Worm (Caenorhabditis elegans): ENCODE measurements around the gene B0403.6.
A peak's percentile ranks its signal among the peaks of the same experiment; 100 is the strongest.

B0403.6 gene

ce11 chrX:7067250-7067958, 7.7 kb downstream of the B0403.6 start:
- no peak for TF ChIP-seq zip-8 (tag; optimal IDR thresholded peaks at IDR 0.05)
- no peak for TF ChIP-seq mls-2 (tag; optimal IDR thresholded peaks at IDR 0.05)
- TF ChIP-seq nhr-2 (tag; optimal IDR thresholded peaks at IDR 0.05): peak; percentile 41
- TF ChIP-seq ham-2 (GFP tag; optimal IDR thresholded peaks at IDR 0.05): no peak
- no peak for TF ChIP-seq unc-120 (tag; optimal IDR thresholded peaks at IDR 0.05; ENCODE audit: poor library complexity, severe bottlenecking)
- no peak for TF ChIP-seq lin-32 (GFP tag; optimal IDR thresholded peaks at IDR 0.05)
- TF ChIP-seq ceh-83 (GFP tag; optimal IDR thresholded peaks at IDR 0.05): no peak
- TF ChIP-seq flh-1 (GFP tag; optimal IDR thresholded peaks at IDR 0.05): no peak
- TF ChIP-seq nhr-237 (tag; optimal IDR thresholded peaks at IDR 0.05): no peak
- no peak for TF ChIP-seq nhr-12 (tag; optimal IDR thresholded peaks at IDR 0.05)
- TF ChIP-seq sem-2 (GFP tag; optimal IDR thresholded peaks at IDR 0.05): no peak
- no peak for TF ChIP-seq ces-1 (GFP tag; optimal IDR thresholded peaks at IDR 0.05)
- no peak for TF ChIP-seq mab-5 (tag; optimal IDR thresholded peaks at IDR 0.05)
- TF ChIP-seq nhr-76 (tag; optimal IDR thresholded peaks at IDR 0.05): no peak
- peak; percentile 27 for TF ChIP-seq pha-4 (tag; optimal IDR thresholded peaks at IDR 0.05)
- TF ChIP-seq ceh-39 (tag; optimal IDR thresholded peaks at IDR 0.05): no peak
- TF ChIP-seq unc-62 (GFP tag; optimal IDR thresholded peaks at IDR 0.05): no peak

- TF ChIP-seq bed-3 (GFP tag; optimal IDR thresholded peaks at IDR 0.05): no peak
- no peak for TF ChIP-seq unc-62 (GFP tag; optimal IDR thresholded peaks at IDR 0.05)
- TF ChIP-seq ces-1 (GFP tag; optimal IDR thresholded peaks at IDR 0.05): no peak
- no peak for TF ChIP-seq ztf-11 (tag; optimal IDR thresholded peaks at IDR 0.05)
These were observed 9.1 kb downstream of the B0403.6 start for ce11 chrX:7066003-7066402.

- TF ChIP-seq tbx-8 (GFP tag; optimal IDR thresholded peaks at IDR 0.05) (no peak), nhr-2 (tag; optimal IDR thresholded peaks at IDR 0.05) (no peak), snpc-4 (tag; optimal IDR thresholded peaks at IDR 0.05) (no peak), lsy-2 (tag; optimal IDR thresholded peaks at IDR 0.05) (no peak), zip-8 (tag; optimal IDR thresholded peaks at IDR 0.05) (no peak), hlh-1 (tag; optimal IDR thresholded peaks at IDR 0.05) (no peak), bed-3 (GFP tag; optimal IDR thresholded peaks at IDR 0.05) (no peak), nhr-28 (tag; optimal IDR thresholded peaks at IDR 0.05) (no peak), pha-4 (tag; optimal IDR thresholded peaks at IDR 0.05) (no peak), mls-2 (tag; optimal IDR thresholded peaks at IDR 0.05) (no peak)
These were observed 11.9 kb downstream of the B0403.6 start, which contains the start of gene B0403.3 for ce11 chrX:7063236-7063635. TSS of gene B0403.3 (minus strand) at chrX:7063336.

- TF ChIP-seq elt-1 (tag; optimal IDR thresholded peaks at IDR 0.05; ENCODE audit: borderline replicate concordance, insufficient read depth) (no peak), nhr-76 (tag; optimal IDR thresholded peaks at IDR 0.05) (no peak), elt-3 (tag; optimal IDR thresholded peaks at IDR 0.05) (no peak), lin-13 (tag; optimal IDR thresholded peaks at IDR 0.05) (no peak), M03D4.4 (tag; optimal IDR thresholded peaks at IDR 0.05) (no peak), hlh-1 (tag; optimal IDR thresholded peaks at IDR 0.05) (no peak), zip-8 (tag; optimal IDR thresholded peaks at IDR 0.05) (no peak), flh-1 (GFP tag; optimal IDR thresholded peaks at IDR 0.05) (no peak), unc-39 (tag; optimal IDR thresholded peaks at IDR 0.05) (no peak), nhr-237 (tag; optimal IDR thresholded peaks at IDR 0.05) (no peak)
These were observed 13.9 kb downstream of the B0403.6 start for ce11 chrX:7061265-7061664.

ce11 chrX:7057357-7057756, 17.8 kb downstream of the B0403.6 start, which contains the start of gene B0403.5:
TSS of gene B0403.5 (plus strand) at chrX:7057724.
- TF ChIP-seq sptf-1 (tag; optimal IDR thresholded peaks at IDR 0.05) (no peak), M03D4.4 (tag; optimal IDR thresholded peaks at IDR 0.05) (no peak), lin-32 (GFP tag; optimal IDR thresholded peaks at IDR 0.05) (no peak), hlh-1 (tag; optimal IDR thresholded peaks at IDR 0.05) (no peak), drap-1 (GFP tag; optimal IDR thresholded peaks at IDR 0.05) (no peak), flh-1 (GFP tag; optimal IDR thresholded peaks at IDR 0.05) (no peak), sem-2 (GFP tag; optimal IDR thresholded peaks at IDR 0.05) (no peak), nhr-28 (tag; optimal IDR thresholded peaks at IDR 0.05) (no peak), lsy-2 (tag; optimal IDR thresholded peaks at IDR 0.05) (no peak), cnd-1 (tag; optimal IDR thresholded peaks at IDR 0.05) (no peak), mab-5 (tag; optimal IDR thresholded peaks at IDR 0.05) (no peak), ham-2 (GFP tag; optimal IDR thresholded peaks at IDR 0.05) (no peak), mep-1 (tag; optimal IDR thresholded peaks at IDR 0.05) (no peak), nhr-76 (tag; optimal IDR thresholded peaks at IDR 0.05) (no peak), elt-3 (tag; optimal IDR thresholded peaks at IDR 0.05) (no peak), nhr-237 (tag; optimal IDR thresholded peaks at IDR 0.05) (no peak), tbx-8 (GFP tag; optimal IDR thresholded peaks at IDR 0.05) (no peak), ceh-39 (tag; optimal IDR thresholded peaks at IDR 0.05) (no peak), zip-8 (tag; optimal IDR thresholded peaks at IDR 0.05) (no peak)
